Worm (Caenorhabditis elegans) whole organism, L4 larva: ENCODE results near the gene ins-5.
"Not testable (repeated sequence)": the region's sequence is repeated elsewhere in the genome, so short reads cannot be mapped to it uniquely, and the experiment has no call there.

Experiments
- T26A8.4 ChIP-seq: fragments of 200-800 bp; sonication (Bioruptor generic); IDR thresholded peaks from 2 replicates; pipeline ENCODE4 v1.3.6; 2022; ENCODE audit warnings: missing genetic modification characterization, missing compliant biosample characterization
- aly-2 ChIP-seq: sonication (generic microtip); optimal IDR thresholded peaks from 2 replicates; lab custom pipeline; 2018; ENCODE audit warnings: missing biosample characterization, missing genetic modification characterization
- ceh-82 ChIP-seq: sonication (generic microtip); optimal IDR thresholded peaks from 2 replicates; lab custom pipeline; 2017; ENCODE audit warnings: missing biosample characterization, missing genetic modification characterization
- daf-19 ChIP-seq: fragments of 200-800 bp; sonication (Bioruptor generic); conservative IDR thresholded peaks from 2 replicates; pipeline ENCODE4 v1.3.6; 2022; ENCODE audit warnings: missing genetic modification characterization, missing compliant biosample characterization
- dmd-6 ChIP-seq: fragments of 200-800 bp; sonication (Bioruptor generic); IDR thresholded peaks from 2 replicates; pipeline ENCODE4 v1.3.6; 2022; ENCODE audit warnings: missing genetic modification reagents, missing genetic modification characterization, missing compliant biosample characterization
- fkh-10 ChIP-seq: fragments of 150-350 bp; optimal IDR thresholded peaks from 2 replicates; lab custom pipeline; 2014; ENCODE audit warnings: missing biosample characterization, missing genetic modification reagents, missing genetic modification characterization
- lin-15B ChIP-seq: fragments of 150-350 bp; sonication (generic microtip); optimal IDR thresholded peaks from 3 replicates; lab custom pipeline; 2014; ENCODE audit warnings: missing biosample characterization, missing genetic modification characterization
- nhr-237 ChIP-seq: sonication (generic microtip); optimal IDR thresholded peaks from 2 replicates; lab custom pipeline; 2017; ENCODE audit warnings: missing biosample characterization, missing genetic modification characterization
- nhr-76 ChIP-seq: fragments of 150-350 bp; optimal IDR thresholded peaks from 2 replicates; lab custom pipeline; 2014; ENCODE audit warnings: missing biosample characterization, missing genetic modification characterization
- pha-4 ChIP-seq, 2 experiments: fragments of 150-350 bp in 1 of 2; fragments of 200-800 bp in 1 of 2; sonication (Bioruptor generic) in 1 of 2; IDR thresholded peaks in 1 of 2; optimal IDR thresholded peaks in 1 of 2; 2 replicates each; pipeline versions ENCODE4 v1.3.6 to Lab custom; 2014 to 2022; ENCODE audit warnings: missing genetic modification characterization in 2 of 2, missing genetic modification reagents in 2 of 2, missing biosample characterization in 1 of 2, missing compliant biosample characterization in 1 of 2
- rbr-2 ChIP-seq: sonication (generic microtip); optimal IDR thresholded peaks from 2 replicates; lab custom pipeline; 2016; ENCODE audit warnings: missing genotype, missing genetic modification characterization, missing compliant biosample characterization
- snpc-4 ChIP-seq: fragments of 150-350 bp; optimal IDR thresholded peaks from 2 replicates; lab custom pipeline; 2014; ENCODE audit warnings: missing biosample characterization, missing genetic modification characterization

DNA sequence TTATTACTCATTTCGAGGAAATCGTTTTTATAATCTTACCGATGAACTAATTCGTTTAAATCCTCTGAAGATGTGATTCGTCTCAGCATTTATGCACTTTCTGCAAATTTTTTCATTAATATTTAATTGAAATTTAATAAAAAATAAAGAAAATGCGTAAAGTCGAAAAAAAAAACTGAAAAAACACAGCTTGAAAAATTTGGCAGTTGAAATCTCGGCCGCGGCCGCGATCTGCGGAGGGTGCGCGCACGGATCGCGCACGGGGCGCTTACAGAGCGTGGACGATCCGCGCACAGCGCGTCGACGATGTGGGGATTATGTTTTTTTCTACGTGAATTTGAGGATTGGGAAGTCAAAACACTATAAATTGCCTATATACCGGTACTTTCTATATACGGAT lies 11.5 kb downstream of the ins-5 start, which contains the start of gene ZK84.4:
- TF ChIP-seq nhr-76 (tag; lab: Kevin White, UChicago); rbr-2 (tag; lab: Kevin White, UChicago); fkh-10 (GFP tag; lab: Kevin White, UChicago); dmd-6 (GFP tag; lab: Robert Waterston, UW); nhr-237 (tag; lab: Kevin White, UChicago); daf-19 (GFP tag; lab: Robert Waterston, UW); snpc-4; pha-4 (GFP tag; IDR thresholded peaks at IDR 0.05; lab: Robert Waterston, UW); pha-4 (tag; optimal IDR thresholded peaks at IDR 0.05; lab: Kevin White, UChicago); aly-2 (tag; lab: Kevin White, UChicago); ceh-82 (tag; lab: Kevin White, UChicago); lin-15B (tag; lab: Kevin White, UChicago); T26A8.4 (GFP tag; lab: Robert Waterston, UW): not testable (repeated sequence)
